Worm (Caenorhabditis elegans) whole organism, L4 larva: Measurements from ENCODE around the gene lgg-3.
A peak's percentile ranks its signal among the peaks of the same experiment; 100 is the strongest.

Experiments
- D1046.2 ChIP-seq: fragments of 200-800 bp; sonication (Bioruptor generic); IDR thresholded peaks from 2 replicates; pipeline ENCODE4 v1.3.6; 2022; ENCODE audit warnings: missing genetic modification characterization, missing compliant biosample characterization
- F49E8.2 ChIP-seq: sonication (generic microtip); optimal IDR thresholded peaks from 2 replicates; lab custom pipeline; 2016; ENCODE audit warnings: missing compliant biosample characterization, mild to moderate bottlenecking, missing genetic modification characterization, borderline replicate concordance
- T20F7.1 ChIP-seq: fragments of 200-800 bp; sonication (Bioruptor generic); optimal IDR thresholded peaks from 2 replicates; lab custom pipeline; 2018; ENCODE audit warnings: mild to moderate bottlenecking, missing genetic modification characterization, missing compliant biosample characterization
- Y105C5A.15 ChIP-seq: fragments of 200-800 bp; sonication (Bioruptor generic); IDR thresholded peaks from 2 replicates; pipeline ENCODE4 v1.3.6; 2022; ENCODE audit warnings: missing genetic modification characterization, missing compliant biosample characterization
- Y48G9A.11 ChIP-seq: fragments of 200-800 bp; sonication (Bioruptor generic); IDR thresholded peaks from 2 replicates; pipeline ENCODE4 v1.3.6; 2022; ENCODE audit warnings: missing genetic modification reagents, missing genetic modification characterization, missing compliant biosample characterization
- Y5F2A.4 ChIP-seq: fragments of 200-800 bp; sonication (Bioruptor generic); optimal IDR thresholded peaks from 2 replicates; lab custom pipeline; 2018; ENCODE audit warnings: mild to moderate bottlenecking, missing genetic modification characterization, missing compliant biosample characterization
- Y75B8A.6 ChIP-seq: fragments of 200-800 bp; sonication (Bioruptor generic); IDR thresholded peaks from 2 replicates; pipeline ENCODE4 v1.3.6; 2022; ENCODE audit warnings: missing genetic modification reagents, missing genetic modification characterization, missing compliant biosample characterization
- aha-1 ChIP-seq: fragments of 150-350 bp; peaks from one replicate; lab custom pipeline; 2014; ENCODE audit warnings: missing biosample characterization, missing genetic modification characterization
- attf-4 ChIP-seq: sonication (generic microtip); optimal IDR thresholded peaks from 3 replicates; lab custom pipeline; 2017; ENCODE audit warnings: missing biosample characterization, missing genetic modification characterization
- ceh-20 ChIP-seq: fragments of 200-800 bp; sonication (Bioruptor generic); IDR thresholded peaks from 2 replicates; pipeline ENCODE4 v1.3.6; 2022; ENCODE audit warnings: missing genetic modification reagents, missing genetic modification characterization, missing compliant biosample characterization
- ceh-28 ChIP-seq: fragments of 150-350 bp; optimal IDR thresholded peaks from 2 replicates; lab custom pipeline; 2014; ENCODE audit warnings: missing biosample characterization, missing genetic modification reagents, missing genetic modification characterization
- ceh-62 ChIP-seq: sonication (generic microtip); optimal IDR thresholded peaks from 2 replicates; lab custom pipeline; 2017; ENCODE audit warnings: missing biosample characterization, missing genetic modification characterization
- ces-1 ChIP-seq: fragments of 150-350 bp; sonication (generic microtip); optimal IDR thresholded peaks from 4 replicates; lab custom pipeline; 2014; ENCODE audit warnings: missing biosample characterization, missing genetic modification reagents, missing genetic modification characterization
- daf-12 ChIP-seq: fragments of 150-350 bp; optimal IDR thresholded peaks from 2 replicates; lab custom pipeline; 2014; ENCODE audit warnings: missing biosample characterization, missing genetic modification reagents, missing genetic modification characterization
- dmd-6 ChIP-seq: fragments of 200-800 bp; sonication (Bioruptor generic); IDR thresholded peaks from 2 replicates; pipeline ENCODE4 v1.3.6; 2022; ENCODE audit warnings: missing genetic modification reagents, missing genetic modification characterization, missing compliant biosample characterization
- dmd-8 ChIP-seq: fragments of 200-800 bp; sonication (Bioruptor generic); IDR thresholded peaks from 2 replicates; pipeline ENCODE4 v1.3.6; 2022; ENCODE audit warnings: missing genetic modification characterization, missing compliant biosample characterization
- dpl-1 ChIP-seq: fragments of 150-350 bp; optimal IDR thresholded peaks from 2 replicates; lab custom pipeline; 2014; ENCODE audit warnings: missing biosample characterization, missing genetic modification reagents, missing genetic modification characterization
- duxl-1 ChIP-seq: sonication (generic microtip); optimal IDR thresholded peaks from 2 replicates; lab custom pipeline; 2016; ENCODE audit warnings: mild to moderate bottlenecking, missing genetic modification characterization, moderate library complexity, missing compliant biosample characterization; ENCODE audit not compliant: poor library complexity
- dve-1 ChIP-seq: sonication (generic microtip); optimal IDR thresholded peaks from 2 replicates; lab custom pipeline; 2017; ENCODE audit warnings: antibody characterized with exemption, mild to moderate bottlenecking, missing genetic modification characterization, missing compliant biosample characterization; ENCODE audit not compliant: insufficient read depth
- egl-43 ChIP-seq: fragments of 200-800 bp; sonication (Bioruptor generic); IDR thresholded peaks from 2 replicates; pipeline ENCODE4 v1.3.6; 2022; ENCODE audit warnings: missing genetic modification reagents, missing genetic modification characterization, missing compliant biosample characterization
- gei-8 ChIP-seq: fragments of 200-800 bp; sonication (Bioruptor generic); optimal IDR thresholded peaks from 2 replicates; lab custom pipeline; 2018; ENCODE audit warnings: mild to moderate bottlenecking, missing genetic modification characterization, missing compliant biosample characterization
- hlh-30 ChIP-seq: sonication (generic microtip); optimal IDR thresholded peaks from 2 replicates; lab custom pipeline; 2017; ENCODE audit warnings: antibody characterized with exemption, mild to moderate bottlenecking, missing genetic modification characterization, missing compliant biosample characterization; ENCODE audit not compliant: insufficient read depth
- hmg-1.1 ChIP-seq: fragments of 200-800 bp; sonication (Bioruptor generic); IDR thresholded peaks from 2 replicates; pipeline ENCODE4 v1.3.6; 2022; ENCODE audit warnings: missing genetic modification reagents, missing genetic modification characterization, missing compliant biosample characterization
- jun-1 ChIP-seq: fragments of 150-350 bp; optimal IDR thresholded peaks from 2 replicates; lab custom pipeline; 2014; ENCODE audit warnings: missing biosample characterization, missing genetic modification reagents, missing genetic modification characterization
- lim-7 ChIP-seq: fragments of 200-800 bp; sonication (Bioruptor generic); IDR thresholded peaks from 2 replicates; pipeline ENCODE4 v1.3.6; 2022; ENCODE audit warnings: missing genetic modification characterization, missing compliant biosample characterization
- lin-15B ChIP-seq: fragments of 150-350 bp; sonication (generic microtip); optimal IDR thresholded peaks from 3 replicates; lab custom pipeline; 2014; ENCODE audit warnings: missing biosample characterization, missing genetic modification characterization
- lin-29 ChIP-seq: fragments of 200-800 bp; sonication (Bioruptor generic); IDR thresholded peaks from 2 replicates; pipeline ENCODE4 v1.3.6; 2022; ENCODE audit warnings: missing genetic modification reagents, missing genetic modification characterization, missing compliant biosample characterization
- lin-39 ChIP-seq: fragments of 150-350 bp; optimal IDR thresholded peaks from 2 replicates; lab custom pipeline; 2014; ENCODE audit warnings: missing biosample characterization, missing genetic modification reagents, missing genetic modification characterization
- lir-3 ChIP-seq: sonication (generic microtip); optimal IDR thresholded peaks from 2 replicates; lab custom pipeline; 2016; ENCODE audit warnings: mild to moderate bottlenecking, missing genetic modification characterization, missing compliant biosample characterization
- madf-5 ChIP-seq, 2 experiments: fragments of 200-800 bp; sonication (Bioruptor generic); IDR thresholded peaks; 2 replicates each; pipeline ENCODE4 v1.3.6; 2022; ENCODE audit warnings: missing compliant biosample characterization in 2 of 2, missing genetic modification characterization in 2 of 2
- madf-9 ChIP-seq: fragments of 200-800 bp; sonication (Bioruptor generic); conservative IDR thresholded peaks from 2 replicates; pipeline ENCODE4 v1.3.6; 2022; ENCODE audit warnings: missing genetic modification reagents, missing genetic modification characterization, missing compliant biosample characterization
- mdl-1 ChIP-seq, 2 experiments: fragments of 150-350 bp in 1 of 2; sonication (generic microtip) in 1 of 2; optimal IDR thresholded peaks; 2 replicates each; lab custom pipeline; 2014 to 2017; ENCODE audit warnings: missing biosample characterization in 2 of 2, missing genetic modification characterization in 2 of 2
- mxl-2 ChIP-seq: fragments of 200-800 bp; sonication (Bioruptor generic); conservative IDR thresholded peaks from 2 replicates; pipeline ENCODE4 v1.3.6; 2022; ENCODE audit warnings: missing genetic modification reagents, missing genetic modification characterization, missing compliant biosample characterization
- nhr-102 ChIP-seq: sonication (generic microtip); optimal IDR thresholded peaks from 2 replicates; lab custom pipeline; 2016; ENCODE audit warnings: mild to moderate bottlenecking, missing genetic modification characterization, moderate library complexity, missing compliant biosample characterization
- nhr-11 ChIP-seq: fragments of 150-350 bp; optimal IDR thresholded peaks from 2 replicates; lab custom pipeline; 2014; ENCODE audit warnings: missing biosample characterization, missing genetic modification characterization
- nhr-237 ChIP-seq: sonication (generic microtip); optimal IDR thresholded peaks from 2 replicates; lab custom pipeline; 2017; ENCODE audit warnings: missing biosample characterization, missing genetic modification characterization
- nhr-25 ChIP-seq: sonication (generic microtip); optimal IDR thresholded peaks from 2 replicates; lab custom pipeline; 2017; ENCODE audit warnings: missing genetic modification characterization, mild to moderate bottlenecking, missing compliant biosample characterization, antibody characterized with exemption, moderate library complexity, borderline replicate concordance; ENCODE audit not compliant: insufficient read depth
- nhr-28 ChIP-seq: fragments of 150-350 bp; optimal IDR thresholded peaks from 2 replicates; lab custom pipeline; 2014; ENCODE audit warnings: missing biosample characterization, missing genetic modification characterization
- nhr-41 ChIP-seq: fragments of 200-800 bp; sonication (Bioruptor generic); IDR thresholded peaks from 2 replicates; pipeline ENCODE4 v1.3.6; 2022; ENCODE audit warnings: missing genetic modification reagents, missing genetic modification characterization, missing compliant biosample characterization
- nhr-42 ChIP-seq: fragments of 200-800 bp; sonication (Bioruptor generic); IDR thresholded peaks from 2 replicates; pipeline ENCODE4 v1.3.6; 2022; ENCODE audit warnings: missing genetic modification characterization, missing compliant biosample characterization
- nhr-6 ChIP-seq: fragments of 150-350 bp; optimal IDR thresholded peaks from 2 replicates; lab custom pipeline; 2014; ENCODE audit warnings: missing biosample characterization, missing genetic modification characterization
- nhr-77 ChIP-seq: fragments of 150-350 bp; optimal IDR thresholded peaks from 2 replicates; lab custom pipeline; 2014; ENCODE audit warnings: missing biosample characterization, missing genetic modification characterization
- pqm-1 ChIP-seq: sonication (generic microtip); optimal IDR thresholded peaks from 2 replicates; lab custom pipeline; 2017; ENCODE audit warnings: missing biosample characterization, missing genetic modification characterization
- saeg-2 ChIP-seq: fragments of 200-800 bp; sonication (Bioruptor generic); IDR thresholded peaks from 2 replicates; pipeline ENCODE4 v1.3.6; 2022; ENCODE audit warnings: missing genetic modification reagents, missing genetic modification characterization, missing compliant biosample characterization
- snpc-4 ChIP-seq: fragments of 150-350 bp; optimal IDR thresholded peaks from 2 replicates; lab custom pipeline; 2014; ENCODE audit warnings: missing biosample characterization, missing genetic modification characterization
- spr-1 ChIP-seq: sonication (generic microtip); optimal IDR thresholded peaks from 2 replicates; lab custom pipeline; 2016; ENCODE audit warnings: mild to moderate bottlenecking, missing genetic modification characterization, missing compliant biosample characterization
- unc-130 ChIP-seq: sonication (generic microtip); optimal IDR thresholded peaks from 2 replicates; lab custom pipeline; 2016; ENCODE audit warnings: missing genetic modification reagents, missing genetic modification characterization, missing compliant biosample characterization
- vab-7 ChIP-seq: fragments of 200-800 bp; sonication (Bioruptor generic); IDR thresholded peaks from 2 replicates; pipeline ENCODE4 v1.3.6; 2022; ENCODE audit warnings: missing genetic modification reagents, missing genetic modification characterization, missing compliant biosample characterization
- zfp-2 ChIP-seq: sonication (generic microtip); optimal IDR thresholded peaks from 2 replicates; lab custom pipeline; 2016; ENCODE audit warnings: mild to moderate bottlenecking, missing genetic modification characterization, missing compliant biosample characterization
- zfp-3 ChIP-seq: fragments of 200-800 bp; sonication (Bioruptor generic); conservative IDR thresholded peaks from 2 replicates; pipeline ENCODE4 v1.3.6; 2022; ENCODE audit warnings: missing genetic modification reagents, missing genetic modification characterization, missing compliant biosample characterization
- ztf-11 ChIP-seq: fragments of 150-350 bp; optimal IDR thresholded peaks from 2 replicates; lab custom pipeline; 2014; ENCODE audit warnings: missing biosample characterization, missing genetic modification characterization
- ztf-7 ChIP-seq: fragments of 150-350 bp; optimal IDR thresholded peaks from 2 replicates; lab custom pipeline; 2014; ENCODE audit warnings: missing biosample characterization, missing genetic modification characterization

lgg-3 gene

DNA sequence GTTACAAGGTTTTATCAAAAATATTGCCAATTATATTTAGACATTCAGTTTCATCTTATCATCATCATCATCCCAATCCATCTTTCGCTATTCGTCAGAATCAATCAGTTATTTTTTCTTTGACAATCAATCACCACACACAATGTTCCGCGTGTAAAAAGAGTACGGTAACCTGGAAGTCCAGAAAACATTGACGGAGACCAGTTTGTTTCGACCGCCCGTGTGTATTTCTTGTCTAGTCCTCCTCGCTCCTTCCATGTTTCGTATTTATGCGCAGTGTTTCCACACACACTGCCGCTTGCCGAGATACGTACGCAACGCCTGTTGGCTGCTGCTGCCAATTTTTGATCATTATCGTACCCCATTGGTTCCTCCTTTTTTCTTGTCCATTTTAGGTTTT, 12.9 kb upstream of the lgg-3 start (continued):
- TF ChIP-seq gei-8 (GFP tag; lab: Kevin White, UChicago) (no peak), lir-3 (no peak), vab-7 (GFP tag; lab: Robert Waterston, UW) (no peak), hmg-1.1 (GFP tag; lab: Robert Waterston, UW) (0 out of 2 replicates have a peak, but pooled peaks have one; percentile 37), madf-9 (GFP tag; lab: Robert Waterston, UW) (0 out of 2 replicates have a peak, but pooled peaks have one; percentile 42), dpl-1 (GFP tag; lab: Kevin White, UChicago) (no peak), nhr-41 (GFP tag; lab: Robert Waterston, UW) (0 out of 2 replicates have a peak, but pooled peaks have one; percentile 26), ztf-11 (tag; lab: Kevin White, UChicago) (no peak), ztf-7 (tag; lab: Kevin White, UChicago) (no peak), jun-1 (tag; lab: Kevin White, UChicago) (no peak), lim-7 (no peak), aha-1 (peak; percentile 83), ceh-62 (tag; lab: Kevin White, UChicago) (no peak), dve-1 (tag; lab: Kevin White, UChicago) (peak; percentile 41), nhr-77 (no peak), ces-1 (GFP tag; lab: Kevin White, UChicago) (no peak), snpc-4 (tag; lab: Kevin White, UChicago) (no peak), attf-4 (tag; lab: Kevin White, UChicago) (no peak), spr-1 (tag; lab: Kevin White, UChicago) (peak; percentile 45), nhr-237 (no peak), nhr-25 (no peak), madf-5 (GFP tag; IDR thresholded peaks at IDR 0.05; lab: Robert Waterston, UW) (no peak), dmd-8 (GFP tag; lab: Robert Waterston, UW) (no peak), Y5F2A.4 (GFP tag; lab: Kevin White, UChicago) (no peak), lin-39 (tag; lab: Kevin White, UChicago) (no peak), duxl-1 (tag; lab: Kevin White, UChicago) (no peak), nhr-6 (tag; lab: Kevin White, UChicago) (no peak), D1046.2 (GFP tag; lab: Robert Waterston, UW) (no peak), pqm-1 (tag; lab: Kevin White, UChicago) (peak; percentile 4), unc-130 (GFP tag; lab: Kevin White, UChicago) (no peak), lin-29 (no peak), hlh-30 (tag; lab: Kevin White, UChicago) (peak; percentile 44), ceh-28 (tag; lab: Kevin White, UChicago) (no peak), saeg-2 (GFP tag; lab: Robert Waterston, UW) (no peak), nhr-102 (no peak), Y105C5A.15 (GFP tag; lab: Robert Waterston, UW) (no peak), nhr-11 (tag; lab: Kevin White, UChicago) (no peak), zfp-3 (no peak), nhr-28 (tag; lab: Kevin White, UChicago) (peak; percentile 86), lin-15B (tag; lab: Kevin White, UChicago) (no peak), ceh-20 (GFP tag; lab: Robert Waterston, UW) (0 out of 2 replicates have a peak, but pooled peaks have one; percentile 37), egl-43 (GFP tag; lab: Robert Waterston, UW) (no peak), Y48G9A.11 (no peak), zfp-2 (tag; lab: Kevin White, UChicago) (no peak), F49E8.2 (tag; lab: Kevin White, UChicago) (no peak), nhr-42 (no peak), dmd-6 (GFP tag; lab: Robert Waterston, UW) (peak; percentile 30; the same call in 1 of the 2 replicates), daf-12 (tag; lab: Kevin White, UChicago) (no peak), mxl-2 (GFP tag; lab: Robert Waterston, UW) (no peak), Y75B8A.6 (GFP tag; lab: Robert Waterston, UW) (no peak), mdl-1 (tag; optimal IDR thresholded peaks at IDR 0.05; lab: Kevin White, UChicago) (peak in 1 of 2 experiments; percentile 80), T20F7.1 (GFP tag; lab: Kevin White, UChicago) (no peak)
